Worm (Caenorhabditis elegans): ENCODE measurements around the gene ZK1240.6.

DNA sequence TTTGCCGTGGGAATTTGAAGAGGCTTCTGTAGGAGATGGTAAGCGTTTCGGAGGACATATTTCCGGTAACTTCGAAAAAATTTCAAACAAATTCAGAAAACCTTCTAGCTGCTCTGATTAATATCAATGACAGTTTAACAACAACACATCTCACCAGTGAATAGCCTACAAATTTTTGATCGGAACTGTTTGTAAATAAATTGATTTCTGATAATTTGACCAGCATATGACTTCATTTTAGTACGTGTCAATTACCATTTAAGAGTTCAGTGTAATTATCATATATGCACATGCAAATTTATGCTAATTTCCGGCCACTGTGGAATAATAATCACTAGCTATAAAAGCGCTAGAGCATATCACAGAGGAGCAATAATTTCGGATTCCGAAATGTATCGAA, 2.2 kb upstream of the ZK1240.6 start, which contains the start of gene ZK1240.11:
- TF ChIP-seq nhr-11 (tag; optimal IDR thresholded peaks at IDR 0.05) (no peak), hlh-8 (tag; optimal IDR thresholded peaks at IDR 0.05) (no peak), tbx-2 (tag; optimal IDR thresholded peaks at IDR 0.05) (no peak), dmd-4 (tag; optimal IDR thresholded peaks at IDR 0.05; ENCODE audit: borderline replicate concordance) (no peak), Y22D7AL.16 (tag; optimal IDR thresholded peaks at IDR 0.05) (no peak)
